Worm (Caenorhabditis elegans): Measurements from ENCODE around the gene D2096.12.

The D2096.12 gene

DNA sequence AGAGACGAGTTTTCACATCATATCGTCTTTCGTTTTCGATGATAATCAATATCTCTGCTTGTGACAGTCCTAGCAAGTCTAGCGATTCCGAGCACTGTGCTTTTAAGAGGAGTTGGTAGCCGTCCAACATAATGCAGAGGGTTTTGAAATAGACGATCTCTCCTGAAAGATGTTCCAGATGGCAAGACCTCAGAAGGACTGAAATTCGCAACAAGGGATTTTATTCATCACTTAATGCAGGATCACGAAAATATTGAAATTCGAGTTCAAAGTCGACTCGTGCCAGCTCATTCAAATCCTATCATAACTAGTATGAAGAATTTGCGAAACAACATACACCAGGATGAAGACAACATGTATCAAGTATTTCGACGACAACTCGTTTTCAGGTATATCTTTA, 14.2 kb downstream of the D2096.12 start, which contains the start of gene D2096.7 (continued):
- TF ChIP-seq ZK185.1 (tag; optimal IDR thresholded peaks at IDR 0.05; ENCODE audit: poor library complexity, severe bottlenecking) (peak; percentile 32), pbrm-1 (GFP tag; IDR thresholded peaks at IDR 0.05) (peak; percentile 87), F52B5.7 (tag; optimal IDR thresholded peaks at IDR 0.05) (peak; percentile 93), F55B11.4 (tag; optimal IDR thresholded peaks at IDR 0.05; ENCODE audit: borderline replicate concordance, insufficient read depth) (no peak), ceh-91 (GFP tag; IDR thresholded peaks at IDR 0.05) (no peak), ceh-58 (GFP tag; IDR thresholded peaks at IDR 0.05) (peak; percentile 96; the same call in 1 of the 2 replicates), nfyb-1 (GFP tag; IDR thresholded peaks at IDR 0.05) (peak; percentile 82), him-1 (tag; optimal IDR thresholded peaks at IDR 0.05) (peak; percentile 80), lin-54 (GFP tag; optimal IDR thresholded peaks at IDR 0.05) (peak; percentile 74), pha-4 (tag; optimal IDR thresholded peaks at IDR 0.05) (no peak), aptf-2 (GFP tag; conservative IDR thresholded peaks at IDR 0.05) (no peak), Y79H2A.3 (GFP tag; conservative IDR thresholded peaks at IDR 0.05) (peak; percentile 77), Y56A3A.18 (GFP tag; IDR thresholded peaks at IDR 0.05) (peak; percentile 95), nfya-2 (GFP tag; IDR thresholded peaks at IDR 0.05) (peak; percentile 93), tlf-1 (GFP tag; optimal IDR thresholded peaks at IDR 0.05) (peak; percentile 62), mes-4 (tag; optimal IDR thresholded peaks at IDR 0.05) (peak; percentile 29), let-526 (GFP tag; IDR thresholded peaks at IDR 0.05) (no peak), atf-7 (tag; optimal IDR thresholded peaks at IDR 0.05) (peak; percentile 87), F23B12.7 (tag; optimal IDR thresholded peaks at IDR 0.05; ENCODE audit: insufficient read depth) (no peak), mcd-1 (GFP tag; IDR thresholded peaks at IDR 0.05) (peak; percentile 54; the same call in 1 of the 2 replicates), egl-18 (GFP tag; IDR thresholded peaks at IDR 0.05) (peak; percentile 51; the same call in 1 of the 2 replicates), snpc-3.4 (tag; optimal IDR thresholded peaks at IDR 0.05) (peak; percentile 2), B0336.3 (GFP tag; IDR thresholded peaks at IDR 0.05) (peak; percentile 96), hmg-20 (GFP tag; IDR thresholded peaks at IDR 0.05) (0 out of 2 replicates have a peak, but pooled peaks have one; percentile 2), ztf-26 (tag; optimal IDR thresholded peaks at IDR 0.05) (no peak), dox-1 (GFP tag; IDR thresholded peaks at IDR 0.05) (peak; percentile 70), ama-1 (optimal IDR thresholded peaks at IDR 0.05) (peak; percentile 74), ama-1 (GFP tag; optimal IDR thresholded peaks at IDR 0.05) (peak; percentile 76 to 95), F37B4.10 (GFP tag; IDR thresholded peaks at IDR 0.05) (0 out of 2 replicates have a peak, but pooled peaks have one; percentile 88), gei-17 (GFP tag; optimal IDR thresholded peaks at IDR 0.05) (peak; percentile 53), snpc-1.1 (tag; optimal IDR thresholded peaks at IDR 0.05; ENCODE audit: insufficient read depth) (peak; percentile 48), T07F8.4 (tag; optimal IDR thresholded peaks at IDR 0.05) (no peak), Y95B8A.8 (GFP tag; IDR thresholded peaks at IDR 0.05) (peak; percentile 64; the same call in 1 of the 2 replicates), lsy-27 (tag; optimal IDR thresholded peaks at IDR 0.05; ENCODE audit: borderline replicate concordance, insufficient read depth) (no peak), sea-2 (GFP tag; IDR thresholded peaks at IDR 0.05) (no peak), nhr-80 (tag; optimal IDR thresholded peaks at IDR 0.05) (no peak), F57A8.1 (GFP tag; optimal IDR thresholded peaks at IDR 0.05) (peak; percentile 44), athp-1 (tag; optimal IDR thresholded peaks at IDR 0.05) (peak; percentile 92), F22D6.2 (tag; optimal IDR thresholded peaks at IDR 0.05) (no peak), hrde-1 (tag; optimal IDR thresholded peaks at IDR 0.05; ENCODE audit: borderline replicate concordance) (peak; percentile 96), lag-1 (GFP tag; IDR thresholded peaks at IDR 0.05) (no peak), zim-3 (tag; optimal IDR thresholded peaks at IDR 0.05) (peak; percentile 64), ets-4 (GFP tag; optimal IDR thresholded peaks at IDR 0.05) (peak; percentile 69), sptf-2 (GFP tag; optimal IDR thresholded peaks at IDR 0.05) (no peak), egl-44 (GFP tag; IDR thresholded peaks at IDR 0.05) (no peak; the same call in none of the 2 replicates), zfh-2 (GFP tag; conservative IDR thresholded peaks at IDR 0.05) (no peak), ekl-4 (GFP tag; IDR thresholded peaks at IDR 0.05) (peak; percentile 92), repo-1 (tag; optimal IDR thresholded peaks at IDR 0.05) (peak; percentile 88), unc-130 (GFP tag; optimal IDR thresholded peaks at IDR 0.05) (peak; percentile 89)
